Worm (Caenorhabditis elegans): ENCODE data around the gene srr-4.

Gene srr-4

ce11 chrV:5018810-5019274 lies at the start of gene srr-4:
Gene srr-4 (plus strand): TSS chrV:5019224.
- TF ChIP-seq W03F9.2 (tag; optimal IDR thresholded peaks at IDR 0.05) (no peak), him-1 (tag; optimal IDR thresholded peaks at IDR 0.05) (no peak), dao-5 (tag; optimal IDR thresholded peaks at IDR 0.05) (no peak)

ce11 chrV:4969503-4969902 lies 49.5 kb upstream of the srr-4 start:
- TF ChIP-seq him-1 (tag; optimal IDR thresholded peaks at IDR 0.05) (no peak), W03F9.2 (tag; optimal IDR thresholded peaks at IDR 0.05) (no peak), dao-5 (tag; optimal IDR thresholded peaks at IDR 0.05) (no peak)

- no peak for TF ChIP-seq dao-5 (tag; optimal IDR thresholded peaks at IDR 0.05)
- no peak for TF ChIP-seq him-1 (tag; optimal IDR thresholded peaks at IDR 0.05)
- no peak for TF ChIP-seq W03F9.2 (tag; optimal IDR thresholded peaks at IDR 0.05)
Observed at ce11 chrV:4972943-4973342, 46.1 kb upstream of the srr-4 start, which contains the start of gene srsx-9. Gene srsx-9 (minus strand): TSS chrV:4973043.

- TF ChIP-seq him-1 (tag; optimal IDR thresholded peaks at IDR 0.05) (no peak), W03F9.2 (tag; optimal IDR thresholded peaks at IDR 0.05) (no peak)
Observed at ce11 chrV:4974677-4975076, 44.3 kb upstream of the srr-4 start, which contains the start of gene srsx-10. Gene srsx-10 (minus strand): TSS chrV:4974777.

- TF ChIP-seq dao-5 (tag; optimal IDR thresholded peaks at IDR 0.05) (no peak), W03F9.2 (tag; optimal IDR thresholded peaks at IDR 0.05) (no peak), him-1 (tag; optimal IDR thresholded peaks at IDR 0.05) (no peak)
Observed at ce11 chrV:4975140-4975539, 43.9 kb upstream of the srr-4 start, which contains the start of gene F26G5.1. Gene F26G5.1 (plus strand): TSS chrV:4975478.

ce11 chrV:4977539-4977938 lies 41.5 kb upstream of the srr-4 start:
- TF ChIP-seq him-1 (tag; optimal IDR thresholded peaks at IDR 0.05) (no peak), W03F9.2 (tag; optimal IDR thresholded peaks at IDR 0.05) (no peak), dao-5 (tag; optimal IDR thresholded peaks at IDR 0.05) (no peak)

ce11 chrV:4979060-4979459 lies 40.0 kb upstream of the srr-4 start, which contains the start of gene srsx-11:
Gene srsx-11 (minus strand): TSS chrV:4979160.
- TF ChIP-seq dao-5 (tag; optimal IDR thresholded peaks at IDR 0.05) (no peak), him-1 (tag; optimal IDR thresholded peaks at IDR 0.05) (no peak), W03F9.2 (tag; optimal IDR thresholded peaks at IDR 0.05) (no peak)

ce11 chrV:4980094-4980493 lies 38.9 kb upstream of the srr-4 start:
- TF ChIP-seq him-1 (tag; optimal IDR thresholded peaks at IDR 0.05) (no peak), dao-5 (tag; optimal IDR thresholded peaks at IDR 0.05) (no peak), W03F9.2 (tag; optimal IDR thresholded peaks at IDR 0.05) (no peak)

ce11 chrV:4980873-4981272 lies 38.2 kb upstream of the srr-4 start, which contains the start of gene srsx-12:
Gene srsx-12 (minus strand): TSS chrV:4980973.
- TF ChIP-seq W03F9.2 (tag; optimal IDR thresholded peaks at IDR 0.05) (no peak), dao-5 (tag; optimal IDR thresholded peaks at IDR 0.05) (no peak), him-1 (tag; optimal IDR thresholded peaks at IDR 0.05) (no peak)

ce11 chrV:4983091-4983490 lies 35.9 kb upstream of the srr-4 start, which contains the start of gene srsx-13:
Gene srsx-13 (minus strand): TSS chrV:4983191.
- TF ChIP-seq dao-5 (tag; optimal IDR thresholded peaks at IDR 0.05) (no peak), him-1 (tag; optimal IDR thresholded peaks at IDR 0.05) (no peak), W03F9.2 (tag; optimal IDR thresholded peaks at IDR 0.05) (no peak)

ce11 chrV:4987097-4987496 lies 31.9 kb upstream of the srr-4 start, which contains the start of gene ncx-8:
Gene ncx-8 (minus strand): TSS chrV:4987197.
- TF ChIP-seq W03F9.2 (tag; optimal IDR thresholded peaks at IDR 0.05) (no peak), dao-5 (tag; optimal IDR thresholded peaks at IDR 0.05) (no peak), him-1 (tag; optimal IDR thresholded peaks at IDR 0.05) (no peak)

ce11 chrV:4995155-4995554 lies 23.9 kb upstream of the srr-4 start, which contains the start of gene ncx-9:
Gene ncx-9 (minus strand): TSS chrV:4995255.
- TF ChIP-seq dao-5 (tag; optimal IDR thresholded peaks at IDR 0.05) (no peak), W03F9.2 (tag; optimal IDR thresholded peaks at IDR 0.05) (no peak)

ce11 chrV:5000406-5000805 lies 18.6 kb upstream of the srr-4 start, which contains the start of gene ugt-7:
Gene ugt-7 (minus strand): TSS chrV:5000566.
- TF ChIP-seq him-1 (tag; optimal IDR thresholded peaks at IDR 0.05) (no peak), dao-5 (tag; optimal IDR thresholded peaks at IDR 0.05) (no peak), W03F9.2 (tag; optimal IDR thresholded peaks at IDR 0.05) (no peak)

ce11 chrV:5001386-5001785 lies 17.6 kb upstream of the srr-4 start, which contains the start of gene srr-8:
Gene srr-8 (plus strand): TSS chrV:5001686.
- no peak for TF ChIP-seq him-1 (tag; optimal IDR thresholded peaks at IDR 0.05)
- no peak for TF ChIP-seq dao-5 (tag; optimal IDR thresholded peaks at IDR 0.05)
- TF ChIP-seq W03F9.2 (tag; optimal IDR thresholded peaks at IDR 0.05) = no peak
